Worm (Caenorhabditis elegans) whole organism, L2 larva: ENCODE results near the gene cyb-2.1.
A peak's percentile ranks its signal among the peaks of the same experiment; 100 is the strongest.
"Not testable (repeated sequence)": the region's sequence is repeated elsewhere in the genome, so short reads cannot be mapped to it uniquely, and the experiment has no call there.

Experiments
- C34F6.9 ChIP-seq: fragments of 150-350 bp; optimal IDR thresholded peaks from 2 replicates; lab custom pipeline; 2014; ENCODE audit warnings: missing biosample characterization, missing genetic modification characterization
- F13H6.1 ChIP-seq: sonication (generic microtip); optimal IDR thresholded peaks from 2 replicates; lab custom pipeline; 2016; ENCODE audit warnings: missing genetic modification characterization, missing compliant biosample characterization
- Y55F3AM.14 ChIP-seq: fragments of 200-800 bp; sonication (Bioruptor generic); optimal IDR thresholded peaks from 2 replicates; lab custom pipeline; 2018; ENCODE audit warnings: mild to moderate bottlenecking, missing genetic modification characterization, missing compliant biosample characterization
- ZK546.5 ChIP-seq: sonication (generic microtip); optimal IDR thresholded peaks from 2 replicates; lab custom pipeline; 2017; ENCODE audit warnings: missing biosample characterization, missing genetic modification characterization
- aly-2 ChIP-seq: fragments of 150-350 bp; optimal IDR thresholded peaks from 2 replicates; lab custom pipeline; 2014; ENCODE audit warnings: missing biosample characterization, missing genetic modification characterization
- ama-1 ChIP-seq: fragments of 150-350 bp; optimal IDR thresholded peaks from 2 replicates; lab custom pipeline; 2018; ENCODE audit warnings: inconsistent platforms
- blmp-1 ChIP-seq: sonication (generic microtip); optimal IDR thresholded peaks from 2 replicates; lab custom pipeline; 2017; ENCODE audit warnings: missing genetic modification characterization, mild to moderate bottlenecking, missing compliant biosample characterization, antibody characterized with exemption, moderate library complexity; ENCODE audit not compliant: insufficient read depth
- ceh-82 ChIP-seq: fragments of 150-350 bp; optimal IDR thresholded peaks from 2 replicates; lab custom pipeline; 2014; ENCODE audit warnings: missing biosample characterization, missing genetic modification characterization
- dmd-4 ChIP-seq: sonication (generic microtip); optimal IDR thresholded peaks from 2 replicates; lab custom pipeline; 2017; ENCODE audit warnings: missing biosample characterization, missing genetic modification characterization
- egl-27 ChIP-seq: sonication (generic microtip); optimal IDR thresholded peaks from 3 replicates; lab custom pipeline; 2017; ENCODE audit warnings: missing biosample characterization, missing genetic modification reagents, missing genetic modification characterization
- elt-1 ChIP-seq: fragments of 150-350 bp; optimal IDR thresholded peaks from 2 replicates; lab custom pipeline; 2014; ENCODE audit warnings: missing biosample characterization, missing genetic modification characterization
- elt-3 ChIP-seq: sonication (generic microtip); optimal IDR thresholded peaks from 2 replicates; lab custom pipeline; 2017; ENCODE audit warnings: missing biosample characterization, missing genetic modification characterization
- gmeb-1 ChIP-seq: fragments of 150-350 bp; optimal IDR thresholded peaks from 2 replicates; lab custom pipeline; 2014; ENCODE audit warnings: missing biosample characterization, missing genetic modification characterization
- lin-13 ChIP-seq: fragments of 150-350 bp; optimal IDR thresholded peaks from 2 replicates; lab custom pipeline; 2014; ENCODE audit warnings: missing biosample characterization, missing genetic modification reagents, missing genetic modification characterization
- lsy-2 ChIP-seq, 2 experiments: fragments of 150-350 bp in 1 of 2; sonication (generic microtip) in 1 of 2; optimal IDR thresholded peaks; 2 replicates each; lab custom pipeline; 2014 to 2017; ENCODE audit warnings: missing biosample characterization in 2 of 2, missing genetic modification characterization in 2 of 2
- mab-5 ChIP-seq: fragments of 150-350 bp; optimal IDR thresholded peaks from 2 replicates; lab custom pipeline; 2014; ENCODE audit warnings: missing biosample characterization, missing genetic modification characterization
- mdl-1 ChIP-seq, 2 experiments: fragments of 150-350 bp in 1 of 2; sonication (generic microtip) in 1 of 2; optimal IDR thresholded peaks; 2 replicates each; lab custom pipeline; 2017; ENCODE audit warnings: missing biosample characterization in 2 of 2, missing genetic modification characterization in 2 of 2
- nhr-10 ChIP-seq: sonication (generic microtip); optimal IDR thresholded peaks from 2 replicates; lab custom pipeline; 2017; ENCODE audit warnings: missing biosample characterization, missing genetic modification characterization
- nhr-129 ChIP-seq: fragments of 150-350 bp; optimal IDR thresholded peaks from 2 replicates; lab custom pipeline; 2014; ENCODE audit warnings: missing biosample characterization, missing genetic modification characterization
- nhr-21 ChIP-seq: fragments of 150-350 bp; optimal IDR thresholded peaks from 2 replicates; lab custom pipeline; 2014; ENCODE audit warnings: missing biosample characterization, missing genetic modification characterization
- nhr-23 ChIP-seq: fragments of 150-350 bp; optimal IDR thresholded peaks from 2 replicates; lab custom pipeline; 2014; ENCODE audit warnings: missing biosample characterization, missing genetic modification reagents, missing genetic modification characterization
- nhr-25 ChIP-seq: fragments of 150-350 bp; sonication (generic microtip); optimal IDR thresholded peaks from 3 replicates; lab custom pipeline; 2014; ENCODE audit warnings: missing biosample characterization, missing genetic modification characterization
- nhr-77 ChIP-seq: fragments of 150-350 bp; optimal IDR thresholded peaks from 2 replicates; lab custom pipeline; 2014; ENCODE audit warnings: missing biosample characterization, missing genetic modification characterization
- peb-1 ChIP-seq: fragments of 150-350 bp; optimal IDR thresholded peaks from 2 replicates; lab custom pipeline; 2014; ENCODE audit warnings: missing biosample characterization, missing genetic modification characterization
- sem-4 ChIP-seq: fragments of 150-350 bp; optimal IDR thresholded peaks from 2 replicates; lab custom pipeline; 2014; ENCODE audit warnings: missing biosample characterization, missing genetic modification reagents, missing genetic modification characterization
- sma-3 ChIP-seq: sonication (generic microtip); optimal IDR thresholded peaks from 2 replicates; lab custom pipeline; 2016; ENCODE audit warnings: missing genetic modification reagents, missing genetic modification characterization, missing compliant biosample characterization
- sma-9 ChIP-seq, 2 experiments: fragments of 150-350 bp in 1 of 2; sonication (generic microtip) in 1 of 2; optimal IDR thresholded peaks; 2 replicates each; lab custom pipeline; 2014 to 2016; ENCODE audit warnings: missing genetic modification characterization in 2 of 2, mild to moderate bottlenecking in 1 of 2, missing biosample characterization in 1 of 2, missing compliant biosample characterization in 1 of 2, missing genetic modification reagents in 1 of 2, moderate library complexity in 1 of 2
- snpc-4 ChIP-seq: fragments of 150-350 bp; optimal IDR thresholded peaks from 2 replicates; lab custom pipeline; 2014; ENCODE audit warnings: missing biosample characterization, missing genetic modification characterization
- unc-55 ChIP-seq: fragments of 150-350 bp; sonication (generic microtip); optimal IDR thresholded peaks from 3 replicates; lab custom pipeline; 2014; ENCODE audit warnings: missing biosample characterization, missing genetic modification reagents, missing genetic modification characterization
- ztf-1 ChIP-seq: fragments of 200-800 bp; sonication (Bioruptor generic); conservative IDR thresholded peaks from 2 replicates; pipeline ENCODE4 v1.3.6; 2022; ENCODE audit warnings: missing genetic modification characterization, missing compliant biosample characterization
- ztf-11 ChIP-seq: sonication (generic microtip); optimal IDR thresholded peaks from 2 replicates; lab custom pipeline; 2017; ENCODE audit warnings: missing biosample characterization, missing genetic modification characterization

The cyb-2.1 gene

ce11 chrIV:10978641-10979040 lies 7.1 kb upstream of the cyb-2.1 start:
- TF ChIP-seq snpc-4 (tag; lab: Kevin White, UChicago) (no peak), nhr-25 (tag; lab: Kevin White, UChicago) (peak; percentile 85)

ce11 chrIV:10979689-10980088 lies 6.1 kb upstream of the cyb-2.1 start:
- TF ChIP-seq ztf-1 (GFP tag; lab: Robert Waterston, UW) (no peak), nhr-21 (tag; lab: Kevin White, UChicago) (no peak), F13H6.1 (tag; lab: Kevin White, UChicago) (peak; percentile 75), C34F6.9 (tag; lab: Kevin White, UChicago) (peak; percentile 49), sma-9 (GFP tag; optimal IDR thresholded peaks at IDR 0.05; lab: Kevin White, UChicago) (peak; percentile 16), sma-9 (tag; optimal IDR thresholded peaks at IDR 0.05; lab: Kevin White, UChicago) (no peak), mdl-1 (tag; optimal IDR thresholded peaks at IDR 0.05; lab: Kevin White, UChicago) (no peak), elt-3 (tag; lab: Kevin White, UChicago) (no peak), nhr-23 (tag; lab: Kevin White, UChicago) (no peak), nhr-10 (tag; lab: Kevin White, UChicago) (no peak), nhr-129 (tag; lab: Kevin White, UChicago) (peak; percentile 66), lsy-2 (tag; optimal IDR thresholded peaks at IDR 0.05; lab: Kevin White, UChicago) (peak in 1 of 2 experiments; percentile 59), ztf-11 (tag; lab: Kevin White, UChicago) (no peak), ceh-82 (tag; lab: Kevin White, UChicago) (no peak), ama-1 (lab: Kevin White, UChicago) (no peak), peb-1 (tag; lab: Kevin White, UChicago) (no peak), blmp-1 (no peak), unc-55 (GFP tag; lab: Kevin White, UChicago) (peak; percentile 13), gmeb-1 (tag; lab: Kevin White, UChicago) (no peak), egl-27 (tag; lab: Kevin White, UChicago) (no peak), dmd-4 (tag; lab: Kevin White, UChicago) (no peak), elt-1 (no peak)
- TF ChIP-seq, all 48 proteins: peak for 6

ce11 chrIV:10980628-10981027 lies 5.2 kb upstream of the cyb-2.1 start:
- TF ChIP-seq nhr-25 (tag; lab: Kevin White, UChicago): peak; percentile 24
- TF ChIP-seq aly-2 (tag; lab: Kevin White, UChicago): no peak

DNA sequence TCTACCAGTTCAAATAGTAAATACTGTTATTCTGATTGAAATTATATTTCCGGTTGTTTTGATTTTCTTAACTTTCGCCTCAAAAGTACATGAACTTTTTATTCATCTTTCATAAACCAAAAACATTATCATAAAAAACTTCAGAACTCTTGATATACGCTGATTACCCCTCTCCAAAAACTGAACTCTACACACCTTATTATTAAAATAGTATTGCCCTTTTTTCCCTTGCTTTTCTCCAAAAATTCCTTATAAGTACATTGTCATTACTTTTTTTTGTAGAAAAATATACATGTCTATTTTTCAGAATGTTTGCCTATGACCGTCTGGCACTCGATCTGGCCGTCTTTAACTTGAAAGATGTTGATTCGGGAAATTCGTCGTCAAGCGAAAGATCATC lies 4.0 kb upstream of the cyb-2.1 start, which contains the start of gene Y43E12A.2:
Gene Y43E12A.2, plus strand, starts transcription at position 301 of the 400 bp plus-strand sequence.
- TF ChIP-seq mab-5 (tag; lab: Kevin White, UChicago): no peak

ce11 chrIV:10987342-10987945 lies 1.7 kb downstream of the cyb-2.1 start, which contains the start of gene Y43E12A.3:
Gene Y43E12A.3 (plus strand): TSS chrIV:10987895.
- not testable (repeated sequence) for TF ChIP-seq egl-27 (tag; lab: Kevin White, UChicago); C34F6.9 (tag; lab: Kevin White, UChicago); Y55F3AM.14

DNA sequence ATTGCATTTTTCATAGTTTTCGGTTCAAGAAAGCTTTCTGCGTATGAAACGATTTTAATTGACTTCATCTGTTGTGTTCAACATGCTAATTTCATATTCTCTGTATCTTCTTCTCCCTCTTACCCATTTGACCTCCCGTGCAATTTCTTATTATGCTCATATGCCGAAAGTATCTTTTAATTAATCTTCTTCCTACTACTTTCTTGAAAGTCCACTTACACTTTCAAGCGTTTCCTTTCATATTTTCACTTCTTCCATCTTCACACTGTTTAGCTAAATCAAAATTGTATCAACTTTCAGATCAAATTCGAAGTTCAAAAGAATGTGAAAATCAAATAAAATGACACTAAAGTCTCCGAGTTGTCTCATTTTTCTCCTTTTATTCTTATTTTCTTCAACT lies 4.9 kb downstream of the cyb-2.1 start, which contains the start of gene F13H10.5:
Gene F13H10.5, plus strand, starts transcription at position 301 of the 400 bp plus-strand sequence.
- no peak for TF ChIP-seq sem-4
- TF ChIP-seq elt-3 (tag; lab: Kevin White, UChicago): no peak
- no peak for TF ChIP-seq sma-3
- TF ChIP-seq lin-13: no peak
- no peak for TF ChIP-seq blmp-1
- TF ChIP-seq ztf-11 (tag; lab: Kevin White, UChicago): no peak
- no peak for TF ChIP-seq peb-1 (tag; lab: Kevin White, UChicago)
- no peak for TF ChIP-seq unc-55 (GFP tag; lab: Kevin White, UChicago)
- no peak for TF ChIP-seq nhr-129 (tag; lab: Kevin White, UChicago)
- no peak for TF ChIP-seq nhr-21 (tag; lab: Kevin White, UChicago)
- no peak for TF ChIP-seq nhr-25 (tag; lab: Kevin White, UChicago)
- no peak for TF ChIP-seq nhr-77 (tag; lab: Kevin White, UChicago)
- TF ChIP-seq ZK546.5 (tag; lab: Kevin White, UChicago): no peak
